Fruit fly (Drosophila melanogaster): ENCODE results near the gene Trf2.

DNA sequence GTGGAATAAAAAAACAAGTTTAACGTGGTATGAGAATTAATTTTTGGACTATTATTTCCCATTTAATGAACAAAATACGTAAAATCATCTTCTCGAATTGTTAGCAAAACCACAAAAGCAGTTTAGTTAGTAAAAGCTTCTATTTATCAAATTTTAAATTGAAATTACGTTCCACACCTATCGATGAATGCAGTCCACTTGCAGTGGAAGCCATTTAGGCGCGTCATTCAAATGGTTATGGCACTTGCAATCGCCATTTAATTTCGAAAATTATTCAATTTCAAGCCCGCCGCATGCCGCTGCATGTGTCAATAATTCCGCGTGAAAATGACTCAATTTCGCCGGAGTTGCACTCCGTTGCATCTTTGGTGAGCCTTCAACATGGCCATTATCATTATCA, 33.8 kb downstream of the Trf2 start:
- no peak for TF ChIP-seq CG8478 (optimal IDR thresholded peaks at IDR 0.05)
- no peak for TF ChIP-seq CTCF (optimal IDR thresholded peaks at IDR 0.05)

Data from S2 (cell line).